Worm (Caenorhabditis elegans): Measurements from ENCODE around the gene F49C12.2.
"Not testable (repeated sequence)": the region's sequence is repeated elsewhere in the genome, so short reads cannot be mapped to it uniquely, and the experiment has no call there.

F49C12.2 gene

DNA sequence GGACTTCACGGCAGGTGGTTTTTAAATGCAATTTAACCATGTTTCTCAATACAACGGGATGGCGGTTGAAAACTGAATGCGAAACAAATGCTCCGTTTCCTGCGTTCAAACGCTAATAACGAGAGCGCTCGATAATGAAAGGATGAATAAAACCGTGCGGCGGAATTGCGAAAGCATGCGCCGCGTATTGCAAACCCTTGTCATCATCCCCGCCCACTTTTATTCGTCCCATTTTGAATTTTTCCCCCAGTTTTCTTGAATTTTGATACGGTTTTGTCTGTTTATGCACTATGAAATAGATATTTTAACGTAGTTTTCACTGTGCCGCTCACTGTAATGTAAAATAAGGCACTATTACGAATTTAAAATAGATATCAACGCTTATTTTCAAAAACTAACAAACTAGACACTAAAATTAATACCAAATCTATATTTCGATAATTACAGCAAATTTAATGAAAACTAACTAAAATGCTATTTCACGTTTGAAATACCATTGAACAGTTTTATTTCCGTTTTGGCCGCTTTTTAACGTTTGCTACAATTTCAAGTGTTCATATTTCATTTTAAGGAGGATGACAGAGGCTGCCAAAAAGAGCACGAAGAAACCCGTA, 17.1 kb upstream of the F49C12.2 start, which contains the start of the genes F49C12.9 and rpn-7:
Gene F49C12.9, minus strand, starts transcription at position 148 of the 614 bp plus-strand sequence.
Gene rpn-7, plus strand, starts transcription at position 564 of the 614 bp plus-strand sequence.
- TF ChIP-seq tbx-11 (GFP tag; IDR thresholded peaks at IDR 0.05): peak; percentile 62; the same call in 1 of the 2 replicates
- TF ChIP-seq ets-7 (tag; optimal IDR thresholded peaks at IDR 0.05): peak; percentile 63
- no peak for TF ChIP-seq hmbx-1 (tag; optimal IDR thresholded peaks at IDR 0.05)
- TF ChIP-seq scrt-1 (GFP tag; IDR thresholded peaks at IDR 0.05): peak; percentile 65; the same call in 1 of the 2 replicates
- TF ChIP-seq aly-1 (tag; optimal IDR thresholded peaks at IDR 0.05): peak; percentile 38
- peak; percentile 15 for TF ChIP-seq ceh-13 (GFP tag; optimal IDR thresholded peaks at IDR 0.05)
- TF ChIP-seq F13C5.2 (tag; optimal IDR thresholded peaks at IDR 0.05): peak; percentile 91
- TF ChIP-seq pes-1 (GFP tag; IDR thresholded peaks at IDR 0.05): no peak; the same call in 1 of the 2 replicates
- no peak for TF ChIP-seq hmg-4 (GFP tag; optimal IDR thresholded peaks at IDR 0.05)
- TF ChIP-seq B0310.2 (tag; optimal IDR thresholded peaks at IDR 0.05): no peak
- TF ChIP-seq flt-1 (GFP tag; IDR thresholded peaks at IDR 0.05): no peak; the same call in 1 of the 2 replicates
- no peak for TF ChIP-seq tra-4 (tag; optimal IDR thresholded peaks at IDR 0.05)
- TF ChIP-seq ceh-36 (tag; optimal IDR thresholded peaks at IDR 0.05): peak; percentile 58
- no peak for TF ChIP-seq ama-1 (optimal IDR thresholded peaks at IDR 0.05)
- TF ChIP-seq hnd-1 (tag; optimal IDR thresholded peaks at IDR 0.05): no peak
- TF ChIP-seq tbx-37 (GFP tag; conservative IDR thresholded peaks at IDR 0.05): peak; percentile 43; the same call in 1 of the 2 replicates
- peak; percentile 68 for TF ChIP-seq sea-1 (GFP tag; conservative IDR thresholded peaks at IDR 0.05)

DNA sequence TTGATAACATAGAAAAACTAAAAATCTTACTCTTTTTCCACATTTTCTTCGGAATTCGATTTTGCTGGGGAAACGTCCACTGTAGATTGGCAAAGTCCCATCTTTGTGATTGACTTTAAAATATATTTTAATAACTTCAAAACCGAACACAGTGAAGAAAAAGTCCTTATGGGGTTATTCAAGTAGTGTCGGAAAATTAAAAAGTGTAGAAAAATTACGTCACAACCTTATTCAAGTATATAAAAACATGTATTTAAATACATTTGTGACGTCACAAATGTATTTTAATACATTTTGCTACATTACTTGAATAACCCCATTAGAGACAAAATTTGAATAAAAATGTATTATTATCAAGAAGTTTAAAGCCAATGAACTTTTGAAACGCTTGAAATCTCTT, 13.8 kb upstream of the F49C12.2 start, which contains the start of gene F49C12.7:
Gene F49C12.7, minus strand, starts transcription at position 101 of the 400 bp plus-strand sequence.
- not testable (repeated sequence) for TF ChIP-seq tbx-11 (GFP tag; IDR thresholded peaks at IDR 0.05); hmbx-1 (tag; optimal IDR thresholded peaks at IDR 0.05); hnd-1 (tag; optimal IDR thresholded peaks at IDR 0.05)

DNA sequence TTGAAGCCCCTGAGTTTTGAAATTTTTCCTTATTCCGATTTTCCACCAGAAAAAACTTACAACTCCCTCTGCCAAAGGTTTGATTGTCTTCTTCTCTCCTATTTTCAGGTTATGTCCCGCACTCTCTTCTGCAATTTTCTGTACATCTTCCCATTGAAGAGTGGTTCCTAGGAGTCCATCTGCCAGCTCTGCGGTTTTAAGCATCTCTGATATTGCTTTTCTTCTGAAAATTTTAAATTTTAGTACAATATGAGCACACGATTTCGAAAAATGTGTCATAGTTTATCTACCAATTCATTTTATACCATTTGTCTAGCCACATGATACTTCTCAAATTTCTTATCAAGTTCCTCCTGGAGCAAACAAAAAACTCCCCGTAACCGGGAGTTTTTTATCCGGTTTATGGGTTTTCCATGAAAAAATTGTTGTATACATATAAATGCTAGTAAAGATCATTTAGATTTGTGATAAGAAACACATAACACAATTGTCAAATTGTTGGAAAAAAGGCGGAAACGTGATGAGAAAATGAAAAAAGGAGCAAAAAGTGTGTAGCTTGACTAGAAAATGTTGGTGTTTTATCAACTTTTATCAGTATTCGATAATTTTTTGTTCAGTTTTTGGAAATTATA, 12.0 kb upstream of the F49C12.2 start:
- TF ChIP-seq tbx-11 (GFP tag; IDR thresholded peaks at IDR 0.05) (no peak), hmg-4 (GFP tag; optimal IDR thresholded peaks at IDR 0.05) (no peak), pes-1 (GFP tag; IDR thresholded peaks at IDR 0.05) (no peak), B0310.2 (tag; optimal IDR thresholded peaks at IDR 0.05) (no peak), aly-1 (tag; optimal IDR thresholded peaks at IDR 0.05) (no peak), scrt-1 (GFP tag; IDR thresholded peaks at IDR 0.05) (no peak), tra-4 (tag; optimal IDR thresholded peaks at IDR 0.05) (no peak), tbx-37 (GFP tag; conservative IDR thresholded peaks at IDR 0.05) (no peak), ceh-13 (GFP tag; optimal IDR thresholded peaks at IDR 0.05) (no peak), ama-1 (optimal IDR thresholded peaks at IDR 0.05) (no peak), hnd-1 (tag; optimal IDR thresholded peaks at IDR 0.05) (no peak), F13C5.2 (tag; optimal IDR thresholded peaks at IDR 0.05) (no peak)

DNA sequence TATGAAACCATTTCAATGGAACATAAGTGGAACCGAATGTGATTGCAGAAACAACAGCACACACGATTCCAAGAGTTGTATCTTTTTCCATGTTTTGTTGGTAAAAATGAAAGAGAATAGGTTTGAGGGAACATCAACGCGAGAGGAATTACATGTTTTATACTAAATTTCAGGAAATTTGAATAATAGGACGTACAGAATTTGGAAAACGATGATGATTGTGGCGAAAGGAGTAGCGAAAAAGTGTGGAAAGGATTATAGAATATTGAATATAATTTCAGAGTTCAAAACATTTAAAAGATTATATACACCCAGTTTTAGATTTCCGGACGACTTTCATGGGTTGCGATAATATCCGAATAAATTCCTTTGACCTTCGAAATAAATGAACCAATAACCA, 9.9 kb upstream of the F49C12.2 start, which contains the start of gene F49C12.6:
Gene F49C12.6, minus strand, starts transcription at position 101 of the 400 bp plus-strand sequence.
- TF ChIP-seq F13C5.2 (tag; optimal IDR thresholded peaks at IDR 0.05): no peak
- no peak for TF ChIP-seq scrt-1 (GFP tag; IDR thresholded peaks at IDR 0.05)
- no peak for TF ChIP-seq ama-1 (optimal IDR thresholded peaks at IDR 0.05)
- no peak for TF ChIP-seq ets-7 (tag; optimal IDR thresholded peaks at IDR 0.05)
- no peak for TF ChIP-seq B0310.2 (tag; optimal IDR thresholded peaks at IDR 0.05)
- TF ChIP-seq tbx-11 (GFP tag; IDR thresholded peaks at IDR 0.05): no peak
- no peak for TF ChIP-seq flt-1 (GFP tag; IDR thresholded peaks at IDR 0.05)
- no peak for TF ChIP-seq ceh-36 (tag; optimal IDR thresholded peaks at IDR 0.05)
- no peak for TF ChIP-seq hmg-4 (GFP tag; optimal IDR thresholded peaks at IDR 0.05)

DNA sequence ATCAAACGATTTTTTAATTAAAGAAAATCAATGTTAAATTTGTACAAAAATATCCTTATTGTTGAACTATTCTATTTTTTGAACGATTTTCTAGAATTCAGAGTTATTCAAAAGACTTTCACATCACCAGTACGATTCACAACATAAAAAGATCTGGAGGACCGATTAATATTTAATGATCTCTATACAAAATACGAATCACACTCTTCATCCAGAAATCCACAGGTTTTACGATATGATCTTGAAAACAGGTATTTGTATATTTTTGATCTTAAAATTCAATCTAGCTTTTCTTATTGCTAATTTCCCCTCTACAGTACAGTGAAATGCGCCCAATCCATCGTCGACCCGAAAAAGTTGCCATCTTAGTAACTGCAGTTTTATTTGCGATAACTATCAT, 5.6 kb upstream of the F49C12.2 start, which contains the start of gene F49C12.5:
Gene F49C12.5, plus strand, starts transcription at position 301 of the 400 bp plus-strand sequence.
- no peak for TF ChIP-seq hmbx-1 (tag; optimal IDR thresholded peaks at IDR 0.05)
- no peak for TF ChIP-seq hnd-1 (tag; optimal IDR thresholded peaks at IDR 0.05)
- no peak for TF ChIP-seq B0310.2 (tag; optimal IDR thresholded peaks at IDR 0.05)
- TF ChIP-seq F13C5.2 (tag; optimal IDR thresholded peaks at IDR 0.05): no peak
- TF ChIP-seq sea-1 (GFP tag; conservative IDR thresholded peaks at IDR 0.05): no peak
- no peak for TF ChIP-seq aly-1 (tag; optimal IDR thresholded peaks at IDR 0.05)
- TF ChIP-seq hmg-4 (GFP tag; optimal IDR thresholded peaks at IDR 0.05): no peak
- TF ChIP-seq ama-1 (optimal IDR thresholded peaks at IDR 0.05): no peak
- no peak for TF ChIP-seq tra-4 (tag; optimal IDR thresholded peaks at IDR 0.05)
- no peak for TF ChIP-seq ceh-13 (GFP tag; optimal IDR thresholded peaks at IDR 0.05)
- no peak for TF ChIP-seq ets-7 (tag; optimal IDR thresholded peaks at IDR 0.05)
- TF ChIP-seq pes-1 (GFP tag; IDR thresholded peaks at IDR 0.05): no peak
- no peak for TF ChIP-seq flt-1 (GFP tag; IDR thresholded peaks at IDR 0.05)
- TF ChIP-seq ceh-36 (tag; optimal IDR thresholded peaks at IDR 0.05): no peak
- TF ChIP-seq tbx-11 (GFP tag; IDR thresholded peaks at IDR 0.05): no peak
- no peak for TF ChIP-seq scrt-1 (GFP tag; IDR thresholded peaks at IDR 0.05)

DNA sequence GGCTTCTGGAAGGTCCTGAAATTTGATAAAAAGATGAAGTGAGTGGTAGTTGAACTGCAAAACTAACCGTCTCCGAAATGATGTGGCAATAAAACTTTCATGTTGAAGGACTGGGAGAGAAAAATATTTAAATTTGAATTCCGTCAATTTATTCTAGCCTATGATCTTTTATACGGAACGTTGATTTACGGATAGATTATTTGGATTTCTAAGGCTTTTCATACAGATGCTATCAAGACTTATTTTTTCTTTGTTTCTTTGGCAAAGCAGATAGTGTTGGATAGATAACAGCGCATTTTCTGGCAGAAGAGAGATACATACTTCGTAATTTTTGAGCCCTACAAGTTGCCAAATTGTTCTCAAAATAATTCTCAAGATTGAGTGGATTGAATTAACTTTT, 4.9 kb upstream of the F49C12.2 start, which contains the start of gene F49C12.4:
Gene F49C12.4, minus strand, starts transcription at position 101 of the 400 bp plus-strand sequence.
- TF ChIP-seq ama-1 (optimal IDR thresholded peaks at IDR 0.05): no peak
- no peak for TF ChIP-seq hmbx-1 (tag; optimal IDR thresholded peaks at IDR 0.05)
- TF ChIP-seq B0310.2 (tag; optimal IDR thresholded peaks at IDR 0.05): no peak
- TF ChIP-seq ceh-36 (tag; optimal IDR thresholded peaks at IDR 0.05): no peak
- no peak for TF ChIP-seq tbx-11 (GFP tag; IDR thresholded peaks at IDR 0.05)
- no peak for TF ChIP-seq ets-7 (tag; optimal IDR thresholded peaks at IDR 0.05)
- TF ChIP-seq tbx-37 (GFP tag; conservative IDR thresholded peaks at IDR 0.05): no peak
- no peak for TF ChIP-seq sea-1 (GFP tag; conservative IDR thresholded peaks at IDR 0.05)
- no peak for TF ChIP-seq F13C5.2 (tag; optimal IDR thresholded peaks at IDR 0.05)
- TF ChIP-seq scrt-1 (GFP tag; IDR thresholded peaks at IDR 0.05): no peak
- no peak for TF ChIP-seq pes-1 (GFP tag; IDR thresholded peaks at IDR 0.05)

DNA sequence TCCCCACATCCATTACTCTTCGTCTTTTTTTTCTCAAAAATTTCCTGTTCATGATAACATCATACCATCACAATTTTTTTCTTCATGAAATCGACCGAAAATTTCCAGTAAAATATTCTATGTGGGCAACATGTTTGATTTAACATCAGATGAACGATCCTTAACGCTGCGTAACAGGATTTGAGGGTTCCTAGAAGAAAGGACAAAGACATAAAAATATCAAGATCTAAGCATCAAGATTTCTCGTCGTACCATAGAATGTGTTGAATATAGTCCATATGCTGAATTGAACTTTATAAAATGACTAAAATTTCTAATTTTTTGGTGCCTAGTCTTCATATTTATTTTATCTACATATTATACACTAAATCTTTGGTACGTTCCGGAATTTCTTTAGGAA, 1.1 kb upstream of the F49C12.2 start, which contains the start of gene F49C12.3:
Gene F49C12.3, plus strand, starts transcription at position 301 of the 400 bp plus-strand sequence.
- TF ChIP-seq hmbx-1 (tag; optimal IDR thresholded peaks at IDR 0.05): no peak
- no peak for TF ChIP-seq sea-1 (GFP tag; conservative IDR thresholded peaks at IDR 0.05)
- no peak for TF ChIP-seq B0310.2 (tag; optimal IDR thresholded peaks at IDR 0.05)
- TF ChIP-seq ceh-13 (GFP tag; optimal IDR thresholded peaks at IDR 0.05): no peak
- no peak for TF ChIP-seq scrt-1 (GFP tag; IDR thresholded peaks at IDR 0.05)
- TF ChIP-seq flt-1 (GFP tag; IDR thresholded peaks at IDR 0.05): no peak
- TF ChIP-seq F13C5.2 (tag; optimal IDR thresholded peaks at IDR 0.05): no peak
- TF ChIP-seq tbx-37 (GFP tag; conservative IDR thresholded peaks at IDR 0.05): no peak
- TF ChIP-seq hmg-4 (GFP tag; optimal IDR thresholded peaks at IDR 0.05): no peak
- TF ChIP-seq tbx-11 (GFP tag; IDR thresholded peaks at IDR 0.05): no peak
- no peak for TF ChIP-seq pes-1 (GFP tag; IDR thresholded peaks at IDR 0.05)
- TF ChIP-seq ama-1 (optimal IDR thresholded peaks at IDR 0.05): no peak
- no peak for TF ChIP-seq aly-1 (tag; optimal IDR thresholded peaks at IDR 0.05)
- TF ChIP-seq hnd-1 (tag; optimal IDR thresholded peaks at IDR 0.05): no peak
- TF ChIP-seq ceh-36 (tag; optimal IDR thresholded peaks at IDR 0.05): no peak
- no peak for TF ChIP-seq ets-7 (tag; optimal IDR thresholded peaks at IDR 0.05)
- TF ChIP-seq tra-4 (tag; optimal IDR thresholded peaks at IDR 0.05): no peak
